Fruit fly (Drosophila melanogaster) Kc167 (cell line): Measurements from ENCODE around the gene CG9497.

Source experiments
- Sin3A ChIP-seq: fragments of >200 bp; optimal IDR thresholded peaks from 2 replicates; lab custom pipeline; 2018; ENCODE audit warnings: missing external identifiers
- h ChIP-seq: fragments of >200 bp; optimal IDR thresholded peaks from 3 replicates; lab custom pipeline; 2018; ENCODE audit warnings: missing external identifiers
- psq ChIP-seq: fragments of >200 bp; optimal IDR thresholded peaks from 2 replicates; lab custom pipeline; 2017; ENCODE audit warnings: missing external identifiers
- ttk ChIP-seq: sonication (Bioruptor generic); optimal IDR thresholded peaks from 2 replicates; lab custom pipeline; 2017; ENCODE audit warnings: missing external identifiers

- TF ChIP-seq Sin3A = no peak
- TF ChIP-seq h (lab: Kevin White, UChicago) = no peak
- no peak for TF ChIP-seq ttk
- TF ChIP-seq psq (lab: Kevin White, UChicago) = no peak
Measured at dm6 chr2L:6351809-6352182, 3.6 kb upstream of the CG9497 start.
